Worm (Caenorhabditis elegans): ENCODE measurements around the gene T24H10.4.

Gene T24H10.4

ce11 chrII:9092910-9093309 is 16.4 kb upstream of the T24H10.4 start:
- TF ChIP-seq nhr-10 (tag; optimal IDR thresholded peaks at IDR 0.05) (no peak), lin-39 (tag; optimal IDR thresholded peaks at IDR 0.05) (no peak), lsy-2 (tag; optimal IDR thresholded peaks at IDR 0.05) (no peak), ceh-82 (tag; optimal IDR thresholded peaks at IDR 0.05) (no peak), unc-62 (GFP tag; optimal IDR thresholded peaks at IDR 0.05) (no peak), elt-3 (tag; optimal IDR thresholded peaks at IDR 0.05) (no peak), sma-9 (GFP tag; optimal IDR thresholded peaks at IDR 0.05) (peak; percentile 28), sma-9 (tag; optimal IDR thresholded peaks at IDR 0.05) (no peak), ztf-4 (tag; optimal IDR thresholded peaks at IDR 0.05) (no peak), nhr-23 (tag; optimal IDR thresholded peaks at IDR 0.05) (no peak), Y55F3AM.14 (GFP tag; optimal IDR thresholded peaks at IDR 0.05) (no peak), nhr-11 (tag; optimal IDR thresholded peaks at IDR 0.05) (no peak), nhr-12 (tag; optimal IDR thresholded peaks at IDR 0.05) (no peak), nhr-6 (tag; optimal IDR thresholded peaks at IDR 0.05) (no peak), F13H6.1 (tag; optimal IDR thresholded peaks at IDR 0.05) (no peak), nhr-25 (tag; optimal IDR thresholded peaks at IDR 0.05) (peak; percentile 10), fos-1 (tag; optimal IDR thresholded peaks at IDR 0.05) (peak; percentile 92), skn-1 (tag; optimal IDR thresholded peaks at IDR 0.05) (no peak), zag-1 (tag; optimal IDR thresholded peaks at IDR 0.05) (no peak), sma-3 (GFP tag; optimal IDR thresholded peaks at IDR 0.05) (no peak)

DNA sequence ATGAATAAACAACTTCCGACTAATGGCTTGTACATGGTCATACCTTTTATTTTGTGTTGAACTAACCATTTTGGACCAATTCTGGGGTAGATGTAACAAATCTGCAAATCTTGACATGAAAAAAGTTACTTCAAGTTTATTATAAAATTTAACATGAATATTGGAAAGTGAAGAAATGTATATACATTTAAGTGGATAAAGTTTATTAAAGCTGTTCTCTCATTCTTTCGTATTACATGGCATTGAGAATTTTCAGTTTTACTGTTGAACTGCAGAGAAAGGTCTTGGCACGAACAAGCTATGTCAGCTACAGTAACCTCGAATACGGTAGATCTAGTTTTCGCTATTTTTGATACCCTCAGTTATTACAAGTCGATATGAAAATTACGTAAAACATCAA is 15.8 kb upstream of the T24H10.4 start, which contains the start of gene C07H4.1:
TSS of gene C07H4.1 (minus strand) at position 101 of the 400 bp plus-strand sequence.
- TF ChIP-seq lin-11 (tag; optimal IDR thresholded peaks at IDR 0.05): no peak
- no peak for TF ChIP-seq nhr-77 (tag; optimal IDR thresholded peaks at IDR 0.05)
- TF ChIP-seq nhr-21 (tag; optimal IDR thresholded peaks at IDR 0.05): no peak
- no peak for TF ChIP-seq Y55F3AM.14 (GFP tag; optimal IDR thresholded peaks at IDR 0.05)
- no peak for TF ChIP-seq nhr-11 (tag; optimal IDR thresholded peaks at IDR 0.05)
- TF ChIP-seq lin-13 (GFP tag; optimal IDR thresholded peaks at IDR 0.05): no peak
- TF ChIP-seq ceh-16 (tag; optimal IDR thresholded peaks at IDR 0.05): no peak
- TF ChIP-seq lin-39 (tag; optimal IDR thresholded peaks at IDR 0.05): no peak
- no peak for TF ChIP-seq egl-27 (tag; optimal IDR thresholded peaks at IDR 0.05)
- no peak for TF ChIP-seq nhr-6 (tag; optimal IDR thresholded peaks at IDR 0.05)
- no peak for TF ChIP-seq elt-1 (tag; optimal IDR thresholded peaks at IDR 0.05)
- no peak for TF ChIP-seq unc-55 (GFP tag; optimal IDR thresholded peaks at IDR 0.05)
- TF ChIP-seq fos-1 (tag; optimal IDR thresholded peaks at IDR 0.05): no peak
- no peak for TF ChIP-seq ceh-82 (tag; optimal IDR thresholded peaks at IDR 0.05)

- no peak for TF ChIP-seq snpc-4 (tag; optimal IDR thresholded peaks at IDR 0.05)
- peak; percentile 100 for TF ChIP-seq fos-1 (tag; optimal IDR thresholded peaks at IDR 0.05)
Observed at ce11 chrII:9094247-9094790, 15.0 kb upstream of the T24H10.4 start.

- TF ChIP-seq elt-1 (tag; optimal IDR thresholded peaks at IDR 0.05) (no peak), nhr-77 (tag; optimal IDR thresholded peaks at IDR 0.05) (no peak), nhr-25 (tag; optimal IDR thresholded peaks at IDR 0.05) (no peak), lin-11 (tag; optimal IDR thresholded peaks at IDR 0.05) (no peak), nhr-12 (tag; optimal IDR thresholded peaks at IDR 0.05) (no peak)
Observed at ce11 chrII:9097302-9097701, 12.0 kb upstream of the T24H10.4 start.

- TF ChIP-seq gmeb-1 (tag; optimal IDR thresholded peaks at IDR 0.05) (no peak), R02D3.7 (tag; optimal IDR thresholded peaks at IDR 0.05) (no peak), snpc-4 (tag; optimal IDR thresholded peaks at IDR 0.05) (no peak), dmd-4 (tag; optimal IDR thresholded peaks at IDR 0.05) (no peak), ztf-11 (tag; optimal IDR thresholded peaks at IDR 0.05) (no peak), nhr-6 (tag; optimal IDR thresholded peaks at IDR 0.05) (no peak), crh-2 (tag; optimal IDR thresholded peaks at IDR 0.05) (no peak), lsy-2 (tag; optimal IDR thresholded peaks at IDR 0.05) (no peak), mbf-1 (tag; optimal IDR thresholded peaks at IDR 0.05) (no peak), mdl-1 (tag; optimal IDR thresholded peaks at IDR 0.05) (no peak), alr-1 (tag; optimal IDR thresholded peaks at IDR 0.05) (no peak), fos-1 (tag; optimal IDR thresholded peaks at IDR 0.05) (no peak), F13H6.1 (tag; optimal IDR thresholded peaks at IDR 0.05) (no peak), elt-1 (tag; optimal IDR thresholded peaks at IDR 0.05) (no peak), lin-39 (tag; optimal IDR thresholded peaks at IDR 0.05) (no peak), nhr-21 (tag; optimal IDR thresholded peaks at IDR 0.05) (no peak), sma-3 (GFP tag; optimal IDR thresholded peaks at IDR 0.05) (no peak), ztf-4 (tag; optimal IDR thresholded peaks at IDR 0.05) (no peak), mab-5 (tag; optimal IDR thresholded peaks at IDR 0.05) (no peak)
Observed at ce11 chrII:9098505-9098904, 10.8 kb upstream of the T24H10.4 start, which contains the start of gene clh-5. TSS of gene clh-5 (minus strand) at chrII:9098605.
